Worm (Caenorhabditis elegans): ENCODE measurements around the gene C02F5.2.

C02F5.2 gene

DNA sequence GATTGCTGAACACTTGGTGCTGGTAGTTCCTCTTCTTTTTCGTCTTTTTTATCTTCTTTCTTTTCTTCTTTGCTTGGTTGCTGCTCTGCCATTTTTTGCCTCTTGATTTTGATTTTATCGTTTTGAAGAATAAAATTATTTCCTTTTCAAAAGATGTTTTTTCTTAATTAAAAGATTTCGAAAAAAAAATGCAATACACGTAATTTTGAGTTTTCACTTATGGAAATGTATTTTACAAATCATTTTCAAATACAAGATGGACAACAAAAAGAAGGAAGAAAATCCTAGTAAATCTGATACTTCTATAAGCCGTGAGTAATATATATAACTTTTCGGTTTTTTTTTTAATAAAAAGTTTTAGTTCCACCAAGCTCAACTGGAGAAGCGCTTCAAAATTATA is at the start of gene C02F5.2, which contains the start of gene C02F5.10:
C02F5.2 (plus strand) TSS at position 239 of the 400 bp plus-strand sequence.
C02F5.10 (minus strand) TSS at position 101 of the 400 bp plus-strand sequence.
- TF ChIP-seq rnt-1 (tag; optimal IDR thresholded peaks at IDR 0.05) = no peak
- no peak for TF ChIP-seq T23F11.4 (GFP tag; optimal IDR thresholded peaks at IDR 0.05)
- no peak for TF ChIP-seq pha-2 (tag; optimal IDR thresholded peaks at IDR 0.05)
- TF ChIP-seq ahr-1 (tag; optimal IDR thresholded peaks at IDR 0.05) = no peak
- no peak for TF ChIP-seq syd-9 (tag; optimal IDR thresholded peaks at IDR 0.05)
- no peak for TF ChIP-seq ceh-22 (tag; optimal IDR thresholded peaks at IDR 0.05)

DNA sequence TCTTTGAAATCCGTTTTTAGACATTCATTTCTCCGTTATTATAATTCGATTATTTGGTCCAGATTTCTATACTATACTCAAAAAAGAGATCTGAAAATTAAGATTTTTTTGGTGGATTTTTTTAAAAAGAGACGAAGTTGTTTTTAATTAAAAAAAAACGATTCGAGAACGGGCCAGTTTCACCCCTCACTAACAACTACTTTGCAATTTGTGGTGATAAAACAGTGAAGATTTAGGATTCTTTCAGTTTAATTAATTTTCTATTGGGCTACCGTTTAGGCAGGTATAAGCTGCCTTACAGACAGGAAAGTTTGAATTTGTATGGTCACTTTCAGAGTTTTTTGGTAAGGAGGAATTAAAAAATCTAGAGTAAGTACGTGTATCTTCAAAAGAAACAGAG is 48.3 kb upstream of the C02F5.2 start, which contains the start of gene unc-36:
unc-36 (minus strand) TSS at position 101 of the 400 bp plus-strand sequence.
- TF ChIP-seq syd-9 (tag; optimal IDR thresholded peaks at IDR 0.05) = no peak
- TF ChIP-seq ceh-31 (tag; optimal IDR thresholded peaks at IDR 0.05) = no peak
- TF ChIP-seq lim-6 (tag; optimal IDR thresholded peaks at IDR 0.05) = no peak
- no peak for TF ChIP-seq pax-1 (tag; optimal IDR thresholded peaks at IDR 0.05)
- TF ChIP-seq ceh-45 (GFP tag; IDR thresholded peaks at IDR 0.05) = no peak
- TF ChIP-seq gmeb-2 (tag; optimal IDR thresholded peaks at IDR 0.05) = no peak
- TF ChIP-seq elt-2 (tag; optimal IDR thresholded peaks at IDR 0.05) = no peak
- no peak for TF ChIP-seq rnt-1 (tag; optimal IDR thresholded peaks at IDR 0.05)
- no peak for TF ChIP-seq ceh-9 (tag; optimal IDR thresholded peaks at IDR 0.05)
- no peak for TF ChIP-seq nhr-11 (tag; optimal IDR thresholded peaks at IDR 0.05)
- TF ChIP-seq ref-2 (tag; optimal IDR thresholded peaks at IDR 0.05) = no peak
- TF ChIP-seq ets-4 (tag; optimal IDR thresholded peaks at IDR 0.05) = no peak
- no peak for TF ChIP-seq pag-3 (tag; optimal IDR thresholded peaks at IDR 0.05; ENCODE audit: borderline replicate concordance)
- no peak for TF ChIP-seq elt-4 (tag; optimal IDR thresholded peaks at IDR 0.05)
- no peak for TF ChIP-seq ahr-1 (tag; optimal IDR thresholded peaks at IDR 0.05)
- no peak for TF ChIP-seq che-1 (tag; optimal IDR thresholded peaks at IDR 0.05)
- no peak for TF ChIP-seq unc-86 (tag; optimal IDR thresholded peaks at IDR 0.05)
- no peak for TF ChIP-seq K02D7.2 (tag; optimal IDR thresholded peaks at IDR 0.05)

DNA sequence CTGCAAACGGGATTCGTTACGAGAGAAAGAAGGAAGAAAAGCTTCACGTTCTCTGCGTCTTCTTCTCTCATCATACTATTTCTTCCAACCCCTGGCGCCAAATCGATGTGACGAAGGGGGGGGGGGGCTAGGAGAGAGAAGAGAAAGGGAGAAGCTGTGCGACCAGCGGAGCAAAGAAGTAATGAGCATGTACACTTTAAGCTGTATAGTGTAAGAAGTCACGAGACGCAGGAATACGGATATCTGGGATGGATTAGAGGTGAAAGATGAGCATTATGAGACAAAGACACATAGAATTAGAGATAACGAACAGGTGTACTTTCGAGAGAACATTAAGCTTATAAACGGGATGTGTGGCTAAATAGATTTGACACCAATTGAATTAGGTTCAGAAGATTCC is 47.7 kb upstream of the C02F5.2 start:
- no peak for TF ChIP-seq ceh-22 (tag; optimal IDR thresholded peaks at IDR 0.05)
- no peak for TF ChIP-seq pag-3 (tag; optimal IDR thresholded peaks at IDR 0.05; ENCODE audit: borderline replicate concordance)
- TF ChIP-seq unc-55 (GFP tag; optimal IDR thresholded peaks at IDR 0.05) = peak; percentile 51
- no peak for TF ChIP-seq ceh-9 (tag; optimal IDR thresholded peaks at IDR 0.05)
- peak; percentile 83 for TF ChIP-seq unc-42 (tag; optimal IDR thresholded peaks at IDR 0.05)
- no peak for TF ChIP-seq T23F11.4 (GFP tag; optimal IDR thresholded peaks at IDR 0.05)
- peak; percentile 63 for TF ChIP-seq ceh-34 (tag; optimal IDR thresholded peaks at IDR 0.05)
- TF ChIP-seq unc-86 (tag; optimal IDR thresholded peaks at IDR 0.05) = no peak
- TF ChIP-seq hlh-13 (GFP tag; optimal IDR thresholded peaks at IDR 0.05) = no peak
- no peak for TF ChIP-seq ceh-2 (tag; optimal IDR thresholded peaks at IDR 0.05)
- TF ChIP-seq ttx-3 (tag; optimal IDR thresholded peaks at IDR 0.05) = no peak
- TF ChIP-seq C38D4.7 (GFP tag; optimal IDR thresholded peaks at IDR 0.05) = no peak
- TF ChIP-seq ceh-14 (tag; optimal IDR thresholded peaks at IDR 0.05) = peak; percentile 33
- TF ChIP-seq rnt-1 (tag; optimal IDR thresholded peaks at IDR 0.05) = peak; percentile 18
- no peak for TF ChIP-seq ahr-1 (tag; optimal IDR thresholded peaks at IDR 0.05)
- TF ChIP-seq nfya-1 (tag; optimal IDR thresholded peaks at IDR 0.05) = peak; percentile 51
- TF ChIP-seq K09A11.1 (tag; optimal IDR thresholded peaks at IDR 0.05; ENCODE audit: insufficient read depth) = no peak
- no peak for TF ChIP-seq sox-2 (GFP tag; IDR thresholded peaks at IDR 0.05)
- peak; percentile 42 for TF ChIP-seq sdc-2 (tag; optimal IDR thresholded peaks at IDR 0.05)
- TF ChIP-seq elt-4 (tag; optimal IDR thresholded peaks at IDR 0.05) = no peak
- no peak for TF ChIP-seq hlh-8 (tag; optimal IDR thresholded peaks at IDR 0.05)
- no peak for TF ChIP-seq ref-2 (tag; optimal IDR thresholded peaks at IDR 0.05)
- TF ChIP-seq hlh-6 (tag; optimal IDR thresholded peaks at IDR 0.05) = no peak
- TF ChIP-seq ceh-31 (tag; optimal IDR thresholded peaks at IDR 0.05) = peak; percentile 78
- TF ChIP-seq ceh-18 (tag; optimal IDR thresholded peaks at IDR 0.05) = peak; percentile 68
- TF ChIP-seq unc-3 (GFP tag; conservative IDR thresholded peaks at IDR 0.05) = no peak
- no peak for TF ChIP-seq unc-3 (tag; optimal IDR thresholded peaks at IDR 0.05)
- TF ChIP-seq gmeb-2 (tag; optimal IDR thresholded peaks at IDR 0.05) = no peak
- no peak for TF ChIP-seq dve-1 (tag; optimal IDR thresholded peaks at IDR 0.05)
- no peak for TF ChIP-seq ets-4 (tag; optimal IDR thresholded peaks at IDR 0.05)
- no peak for TF ChIP-seq fkh-10 (GFP tag; optimal IDR thresholded peaks at IDR 0.05)
- TF ChIP-seq mec-3 (tag; optimal IDR thresholded peaks at IDR 0.05; ENCODE audit: borderline replicate concordance) = no peak
- TF ChIP-seq lin-11 (tag; optimal IDR thresholded peaks at IDR 0.05) = no peak
- TF ChIP-seq pros-1 (tag; optimal IDR thresholded peaks at IDR 0.05) = no peak
- TF ChIP-seq hlh-15 (tag; optimal IDR thresholded peaks at IDR 0.05) = no peak
- TF ChIP-seq dmd-4 (tag; optimal IDR thresholded peaks at IDR 0.05; ENCODE audit: borderline replicate concordance) = no peak
- TF ChIP-seq ceh-24 (tag; optimal IDR thresholded peaks at IDR 0.05) = no peak
- no peak for TF ChIP-seq K02D7.2 (tag; optimal IDR thresholded peaks at IDR 0.05)
- TF ChIP-seq hlh-30 (tag; optimal IDR thresholded peaks at IDR 0.05; ENCODE audit: insufficient read depth) = peak; percentile 60

Measured in whole organism, late embryonic.